Worm (Caenorhabditis elegans): ENCODE results near the gene C18H9.6.

Gene C18H9.6

DNA sequence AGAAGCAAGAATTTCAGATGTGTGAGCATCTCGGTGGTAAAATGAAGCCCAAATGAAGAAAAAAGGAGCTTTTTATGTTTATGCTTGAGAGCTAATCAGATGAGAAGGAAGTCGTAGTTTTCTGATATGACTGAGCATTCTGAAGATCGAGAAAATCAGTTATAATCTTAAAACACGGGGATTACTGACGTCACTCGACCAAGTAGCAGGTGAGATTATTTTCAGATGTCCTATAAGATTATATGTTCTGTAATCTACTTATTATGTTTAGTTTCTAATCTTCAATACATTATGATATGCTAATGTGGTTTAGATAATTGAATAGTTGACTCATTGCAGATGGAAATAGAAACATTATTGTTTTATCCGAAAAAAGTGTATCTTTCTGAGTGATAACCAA, 44.4 kb upstream of the C18H9.6 start, which contains the start of gene ins-14 (continued):
- TF ChIP-seq fkh-8 (tag; optimal IDR thresholded peaks at IDR 0.05) = peak; percentile 80
- no peak for TF ChIP-seq unc-98 (GFP tag; IDR thresholded peaks at IDR 0.05)
- TF ChIP-seq sox-4 (tag; optimal IDR thresholded peaks at IDR 0.05) = peak; percentile 28
- TF ChIP-seq mab-9 (GFP tag; IDR thresholded peaks at IDR 0.05) = no peak
- no peak for TF ChIP-seq egl-27 (tag; optimal IDR thresholded peaks at IDR 0.05)
- no peak for TF ChIP-seq lin-39 (tag; optimal IDR thresholded peaks at IDR 0.05)
- no peak for TF ChIP-seq sup-37 (GFP tag; optimal IDR thresholded peaks at IDR 0.05)
- no peak for TF ChIP-seq zag-1 (tag; optimal IDR thresholded peaks at IDR 0.05)
- no peak for TF ChIP-seq efl-1 (optimal IDR thresholded peaks at IDR 0.05)
- TF ChIP-seq efl-1 (GFP tag; optimal IDR thresholded peaks at IDR 0.05 in 1 of 2) = peak in 1 of 2 experiments; percentile 75
- no peak for TF ChIP-seq isw-1 (GFP tag; IDR thresholded peaks at IDR 0.05)
- TF ChIP-seq unc-86 (tag; optimal IDR thresholded peaks at IDR 0.05) = no peak
- TF ChIP-seq ztf-11 (tag; optimal IDR thresholded peaks at IDR 0.05) = no peak

DNA sequence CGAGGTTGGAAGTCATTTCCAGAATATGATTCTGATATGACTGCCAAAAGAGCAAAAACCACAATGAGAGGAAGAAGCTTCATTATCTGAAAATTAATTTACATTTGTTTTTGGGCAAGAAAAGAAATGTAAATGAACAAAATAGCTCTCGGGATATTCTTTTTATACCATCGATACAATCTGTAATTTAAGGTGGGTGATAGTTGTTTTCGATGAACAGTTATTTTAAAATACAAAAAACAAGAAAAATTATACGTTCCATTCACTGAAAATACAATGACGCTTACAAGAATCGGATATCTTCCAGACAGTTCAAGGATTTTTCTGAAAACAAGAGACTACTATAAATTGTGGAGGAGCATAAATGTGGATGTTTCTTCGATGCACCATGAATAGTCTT, 43.2 kb upstream of the C18H9.6 start, which contains the start of gene ins-15:
ins-15 (minus strand) TSS at position 101 of the 400 bp plus-strand sequence.
- TF ChIP-seq efl-1 (optimal IDR thresholded peaks at IDR 0.05) (no peak), efl-1 (GFP tag; optimal IDR thresholded peaks at IDR 0.05 in 1 of 2) (peak in 1 of 2 experiments; percentile 12), snu-23 (GFP tag; optimal IDR thresholded peaks at IDR 0.05) (no peak)

DNA sequence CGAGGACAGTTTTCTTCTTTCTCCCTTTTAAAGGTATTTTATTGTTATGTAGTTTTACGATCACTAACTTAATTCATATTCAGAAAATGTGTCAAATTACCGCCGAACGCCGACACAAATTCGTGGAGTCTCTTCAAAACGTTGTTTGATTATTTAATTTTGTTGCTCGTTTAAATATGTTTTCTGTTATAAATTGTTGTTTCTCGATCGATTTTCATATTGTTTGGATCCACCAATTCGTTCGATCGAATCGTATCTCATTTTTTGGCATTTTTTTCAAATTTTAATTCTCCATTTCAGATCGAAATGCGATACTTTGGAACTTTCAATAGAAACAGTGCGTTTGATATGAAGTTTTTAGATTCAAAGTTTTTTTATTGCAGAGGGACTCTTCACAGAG, 41.2 kb upstream of the C18H9.6 start, which contains the start of gene F41G3.6:
F41G3.6 (plus strand) TSS at position 301 of the 400 bp plus-strand sequence.
- no peak for TF ChIP-seq sox-4 (tag; optimal IDR thresholded peaks at IDR 0.05)
- TF ChIP-seq C04F5.9 (tag; optimal IDR thresholded peaks at IDR 0.05) = no peak
- TF ChIP-seq C34B4.2 (tag; optimal IDR thresholded peaks at IDR 0.05) = no peak
- no peak for TF ChIP-seq nhr-237 (tag; optimal IDR thresholded peaks at IDR 0.05)
- TF ChIP-seq lin-14 (GFP tag; optimal IDR thresholded peaks at IDR 0.05) = no peak
- no peak for TF ChIP-seq efl-1 (optimal IDR thresholded peaks at IDR 0.05)
- no peak for TF ChIP-seq efl-1 (GFP tag; optimal IDR thresholded peaks at IDR 0.05 in 1 of 2)
- no peak for TF ChIP-seq ces-1 (GFP tag; optimal IDR thresholded peaks at IDR 0.05)
- TF ChIP-seq nhr-77 (tag; optimal IDR thresholded peaks at IDR 0.05) = no peak
- no peak for TF ChIP-seq ztf-4 (tag; optimal IDR thresholded peaks at IDR 0.05)
- TF ChIP-seq efl-3 (GFP tag; optimal IDR thresholded peaks at IDR 0.05) = no peak
- TF ChIP-seq nhr-11 (tag; optimal IDR thresholded peaks at IDR 0.05) = no peak
- no peak for TF ChIP-seq lir-3 (tag; optimal IDR thresholded peaks at IDR 0.05; ENCODE audit: poor library complexity)
- no peak for TF ChIP-seq egl-27 (tag; optimal IDR thresholded peaks at IDR 0.05)
- no peak for TF ChIP-seq pax-3 (tag; optimal IDR thresholded peaks at IDR 0.05)
- TF ChIP-seq ceh-63 (GFP tag; optimal IDR thresholded peaks at IDR 0.05) = no peak
- no peak for TF ChIP-seq nhr-12 (tag; optimal IDR thresholded peaks at IDR 0.05)
- no peak for TF ChIP-seq rnt-1 (tag; optimal IDR thresholded peaks at IDR 0.05)
- TF ChIP-seq nhr-85 (tag) = no peak
- TF ChIP-seq ztf-11 (tag; optimal IDR thresholded peaks at IDR 0.05) = no peak
- TF ChIP-seq mdl-1 (tag; optimal IDR thresholded peaks at IDR 0.05) = no peak

DNA sequence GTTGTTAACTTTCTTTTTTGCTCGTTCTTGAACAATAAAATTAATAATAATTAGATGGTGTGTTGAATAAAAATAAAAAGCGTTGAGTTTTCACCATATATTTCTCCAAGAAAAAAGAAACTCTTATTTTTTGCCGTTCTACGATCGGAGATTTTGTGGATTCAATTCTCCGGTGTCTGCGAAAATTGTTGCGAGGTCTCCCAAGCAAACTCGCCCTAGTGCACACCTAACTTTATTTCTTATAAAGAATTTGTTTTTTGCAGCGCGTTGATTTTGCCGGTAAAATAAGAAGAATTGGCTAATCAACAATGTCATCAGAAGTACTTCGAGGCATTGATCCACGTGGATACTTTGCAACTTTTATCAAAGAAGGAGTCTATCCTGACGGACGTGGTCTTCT, 40.0 kb upstream of the C18H9.6 start, which contains the start of gene exos-8:
exos-8 (plus strand) TSS at position 264 of the 400 bp plus-strand sequence.
- TF ChIP-seq vab-15 (tag; optimal IDR thresholded peaks at IDR 0.05) = peak; percentile 16
- peak; percentile 9 for TF ChIP-seq hpl-2 (GFP tag; optimal IDR thresholded peaks at IDR 0.05)
- peak; percentile 89 for TF ChIP-seq rnt-1 (tag; optimal IDR thresholded peaks at IDR 0.05)
- peak; percentile 28 to 80 for TF ChIP-seq lsy-2 (tag; optimal IDR thresholded peaks at IDR 0.05)
- TF ChIP-seq C34B4.2 (tag; optimal IDR thresholded peaks at IDR 0.05) = no peak
- no peak for TF ChIP-seq fkh-10 (GFP tag; optimal IDR thresholded peaks at IDR 0.05)
- TF ChIP-seq ztf-4 (tag; optimal IDR thresholded peaks at IDR 0.05) = no peak
- TF ChIP-seq sup-37 (GFP tag; optimal IDR thresholded peaks at IDR 0.05) = no peak
- TF ChIP-seq Y116A8C.19 (tag; optimal IDR thresholded peaks at IDR 0.05; ENCODE audit: borderline replicate concordance) = no peak
- TF ChIP-seq aly-2 (tag; optimal IDR thresholded peaks at IDR 0.05) = no peak
- no peak for TF ChIP-seq nhr-76 (tag; optimal IDR thresholded peaks at IDR 0.05)
- peak; percentile 13 for TF ChIP-seq nhr-90 (tag; optimal IDR thresholded peaks at IDR 0.05; ENCODE audit: poor library complexity)
- TF ChIP-seq efl-3 (GFP tag; optimal IDR thresholded peaks at IDR 0.05) = no peak
- peak; percentile 65 for TF ChIP-seq C16A3.4 (tag; optimal IDR thresholded peaks at IDR 0.05)
- TF ChIP-seq jun-1 (tag; optimal IDR thresholded peaks at IDR 0.05) = peak; percentile 13
- peak; percentile 63 for TF ChIP-seq lin-13 (GFP tag; optimal IDR thresholded peaks at IDR 0.05)
- no peak for TF ChIP-seq unc-62 (GFP tag; optimal IDR thresholded peaks at IDR 0.05)
- TF ChIP-seq F16B12.6 (tag; optimal IDR thresholded peaks at IDR 0.05) = peak; percentile 24
- TF ChIP-seq alr-1 (tag; optimal IDR thresholded peaks at IDR 0.05; ENCODE audit: borderline replicate concordance) = no peak
- TF ChIP-seq irx-1 (tag; optimal IDR thresholded peaks at IDR 0.05) = no peak
- peak; percentile 81 for TF ChIP-seq lin-15B (tag; optimal IDR thresholded peaks at IDR 0.05)
- TF ChIP-seq mdl-1 (tag; optimal IDR thresholded peaks at IDR 0.05) = no peak
- peak; percentile 66 for TF ChIP-seq snu-23 (GFP tag; optimal IDR thresholded peaks at IDR 0.05)
- no peak for TF ChIP-seq ceh-90 (tag; optimal IDR thresholded peaks at IDR 0.05)
- no peak for TF ChIP-seq lin-39 (tag; optimal IDR thresholded peaks at IDR 0.05)

Measured in whole organism, L1 larva.